Fruit fly (Drosophila melanogaster) whole organism, wandering third instar larva: Measurements from ENCODE around the gene norpA.

Experiments used
- Abd-B ChIP-seq: fragments of >200 bp; optimal IDR thresholded peaks from 2 replicates; lab custom pipeline; 2017; ENCODE audit warnings: missing biosample characterization, missing genetic modification characterization
- Dif ChIP-seq: fragments of 200-275, 200-300 bp; sonication (Bioruptor generic); optimal IDR thresholded peaks from 2 replicates; lab custom pipeline; 2018; ENCODE audit warnings: missing biosample characterization, missing genetic modification characterization; ENCODE audit not compliant: partially characterized antibody
- GATAd ChIP-seq: sonication (Bioruptor generic); optimal IDR thresholded peaks from 2 replicates; lab custom pipeline; 2016; ENCODE audit warnings: missing biosample characterization, missing genetic modification characterization
- Hr83 ChIP-seq: fragments of 200-300 bp; sonication (Bioruptor generic); optimal IDR thresholded peaks from 2 replicates; lab custom pipeline; 2016; ENCODE audit warnings: missing biosample characterization, mild to moderate bottlenecking, missing genetic modification characterization, moderate library complexity; ENCODE audit not compliant: poor library complexity, severe bottlenecking
- tai ChIP-seq: sonication (Bioruptor generic); optimal IDR thresholded peaks from 2 replicates; lab custom pipeline; 2016; ENCODE audit warnings: missing biosample characterization, missing genetic modification characterization

DNA sequence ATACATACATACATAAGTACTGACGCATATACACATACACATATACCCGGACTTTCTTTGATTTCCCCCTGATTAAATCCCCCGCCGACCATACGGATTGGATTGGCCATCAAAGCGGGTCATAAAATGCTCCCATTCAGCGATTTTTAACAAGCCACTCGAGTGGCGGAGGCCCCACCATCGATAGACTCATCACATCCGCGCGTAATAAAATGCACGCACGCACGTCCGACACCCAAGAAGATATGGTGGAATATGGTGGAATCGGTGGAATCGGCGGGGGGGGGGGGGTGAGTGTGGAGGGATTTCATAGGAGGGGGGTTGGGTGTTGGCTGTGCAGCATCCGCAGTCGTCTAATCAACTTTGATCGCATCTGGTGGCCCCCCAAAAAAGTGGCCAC, 77.3 kb downstream of the norpA start:
- TF ChIP-seq GATAd (GFP tag; lab: Kevin White, UChicago): no peak
- no peak for TF ChIP-seq Hr83 (GFP tag; lab: Kevin White, UChicago)
- no peak for TF ChIP-seq tai
- no peak for TF ChIP-seq Dif (GFP tag; lab: Kevin White, UChicago)
- no peak for TF ChIP-seq Abd-B (GFP tag; lab: Kevin White, UChicago)
